Worm (Caenorhabditis elegans): ENCODE results near the gene Y46H3A.4.
A peak's percentile ranks its signal among the peaks of the same experiment; 100 is the strongest.

The Y46H3A.4 gene

ce11 chrV:1811035-1811434, at the start of gene Y46H3A.4:
Gene Y46H3A.4 (minus strand): TSS chrV:1811135.
- TF ChIP-seq fkh-10 (GFP tag; optimal IDR thresholded peaks at IDR 0.05) (no peak), sdc-2 (tag; optimal IDR thresholded peaks at IDR 0.05) (no peak), lim-6 (tag; optimal IDR thresholded peaks at IDR 0.05) (no peak), nhr-232 (tag; optimal IDR thresholded peaks at IDR 0.05) (no peak), sox-4 (tag; optimal IDR thresholded peaks at IDR 0.05) (no peak)

- TF ChIP-seq hlh-8 (tag; optimal IDR thresholded peaks at IDR 0.05) (no peak), fkh-6 (tag; optimal IDR thresholded peaks at IDR 0.05) (no peak), ceh-9 (tag; optimal IDR thresholded peaks at IDR 0.05) (no peak), ceh-24 (tag; optimal IDR thresholded peaks at IDR 0.05) (no peak), pqm-1 (tag; optimal IDR thresholded peaks at IDR 0.05) (no peak), eyg-1 (tag; optimal IDR thresholded peaks at IDR 0.05) (no peak)
Observed at ce11 chrV:1857840-1858239, 46.9 kb upstream of the Y46H3A.4 start.

ce11 chrV:1856176-1856575, 45.2 kb upstream of the Y46H3A.4 start, which contains the start of gene T10B5.10:
Gene T10B5.10 (minus strand): TSS chrV:1856276.
- TF ChIP-seq ceh-14 (tag; optimal IDR thresholded peaks at IDR 0.05): no peak
- no peak for TF ChIP-seq syd-9 (tag; optimal IDR thresholded peaks at IDR 0.05)
- no peak for TF ChIP-seq lim-6 (tag; optimal IDR thresholded peaks at IDR 0.05)
- no peak for TF ChIP-seq eyg-1 (tag; optimal IDR thresholded peaks at IDR 0.05)
- no peak for TF ChIP-seq C38D4.7 (GFP tag; optimal IDR thresholded peaks at IDR 0.05)
- TF ChIP-seq K02D7.2 (tag; optimal IDR thresholded peaks at IDR 0.05): no peak

ce11 chrV:1855087-1855486, 44.2 kb upstream of the Y46H3A.4 start:
- TF ChIP-seq ceh-18 (tag; optimal IDR thresholded peaks at IDR 0.05): no peak
- no peak for TF ChIP-seq ets-4 (tag; optimal IDR thresholded peaks at IDR 0.05)
- no peak for TF ChIP-seq ref-2 (tag; optimal IDR thresholded peaks at IDR 0.05)
- no peak for TF ChIP-seq hlh-13 (GFP tag; optimal IDR thresholded peaks at IDR 0.05)

- no peak for TF ChIP-seq C38D4.7 (GFP tag; optimal IDR thresholded peaks at IDR 0.05)
- TF ChIP-seq unc-42 (tag; optimal IDR thresholded peaks at IDR 0.05): no peak
- TF ChIP-seq unc-86 (tag; optimal IDR thresholded peaks at IDR 0.05): no peak
- peak; percentile 100 for TF ChIP-seq dve-1 (tag; optimal IDR thresholded peaks at IDR 0.05)
- no peak for TF ChIP-seq ahr-1 (tag; optimal IDR thresholded peaks at IDR 0.05)
Observed at ce11 chrV:1848590-1848989, 37.7 kb upstream of the Y46H3A.4 start.

ce11 chrV:1845977-1846376, 35.0 kb upstream of the Y46H3A.4 start, which contains the start of gene T10B5.7:
Gene T10B5.7 (plus strand): TSS chrV:1846201.
- TF ChIP-seq elt-2 (tag; optimal IDR thresholded peaks at IDR 0.05): peak; percentile 79
- no peak for TF ChIP-seq ceh-34 (tag; optimal IDR thresholded peaks at IDR 0.05)
- no peak for TF ChIP-seq T23F11.4 (GFP tag; optimal IDR thresholded peaks at IDR 0.05)
- no peak for TF ChIP-seq pat-9 (tag; optimal IDR thresholded peaks at IDR 0.05)
- no peak for TF ChIP-seq sox-2 (GFP tag; IDR thresholded peaks at IDR 0.05)
- no peak for TF ChIP-seq lin-11 (tag; optimal IDR thresholded peaks at IDR 0.05)

- no peak for TF ChIP-seq pha-2 (tag; optimal IDR thresholded peaks at IDR 0.05)
Observed at ce11 chrV:1841744-1842143, 30.8 kb upstream of the Y46H3A.4 start, which contains the start of gene T10B5.8. Gene T10B5.8 (plus strand): TSS chrV:1842044.

ce11 chrV:1829973-1830372, 19.0 kb upstream of the Y46H3A.4 start, which contains the start of gene Y32G9B.1:
Gene Y32G9B.1 (minus strand): TSS chrV:1830073.
- TF ChIP-seq ceh-24 (tag; optimal IDR thresholded peaks at IDR 0.05) (no peak), elt-2 (tag; optimal IDR thresholded peaks at IDR 0.05) (peak; percentile 29)
